Fruit fly (Drosophila melanogaster): ENCODE measurements around the gene Surf4.

dm6 chr3R:15346018-15346383, at the start of gene Surf4, which contains the start of gene CG31301:
- no peak for TF ChIP-seq pan (optimal IDR thresholded peaks at IDR 0.05)
- TF ChIP-seq usp (GFP tag; optimal IDR thresholded peaks at IDR 0.05) = no peak
- TF ChIP-seq CG8478 (optimal IDR thresholded peaks at IDR 0.05) = no peak

Data from whole organism.